Worm (Caenorhabditis elegans): ENCODE data around the gene nonu-1.

DNA sequence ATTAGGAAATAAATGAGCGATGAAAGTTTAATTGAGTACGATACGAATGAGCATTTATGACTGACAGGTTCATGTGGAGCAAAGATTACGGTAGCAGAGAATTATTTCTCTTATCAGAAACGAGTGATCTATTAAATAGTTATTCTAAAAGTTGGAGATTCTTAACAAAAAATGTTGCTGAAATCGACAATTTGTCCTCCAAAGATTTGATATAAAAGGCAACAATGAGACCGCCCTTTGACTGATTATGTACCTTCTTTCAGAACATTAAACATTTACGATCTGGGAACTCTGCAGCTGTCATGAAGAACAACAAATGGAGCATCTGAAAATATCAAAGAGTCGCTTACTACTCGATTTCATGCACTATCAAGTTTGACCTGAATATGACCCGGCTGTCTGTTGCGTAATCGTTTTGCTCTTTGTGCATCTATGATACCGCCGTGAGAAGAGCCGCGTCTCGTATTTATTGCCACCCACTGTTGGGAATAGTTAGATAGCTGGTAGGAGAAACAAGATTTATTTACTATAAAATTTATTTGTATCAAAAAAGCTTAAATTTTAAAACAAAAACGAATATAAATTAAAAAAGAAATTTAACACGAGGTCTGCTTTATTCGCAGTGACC, 40.1 kb downstream of the nonu-1 start, which contains the start of gene pal-1:
- no peak for TF ChIP-seq lin-35 (GFP tag; optimal IDR thresholded peaks at IDR 0.05)
- TF ChIP-seq T07F8.4 (tag; optimal IDR thresholded peaks at IDR 0.05), result no peak
- no peak for TF ChIP-seq F57C9.4 (tag; optimal IDR thresholded peaks at IDR 0.05)
- no peak for TF ChIP-seq bed-1 (GFP tag; IDR thresholded peaks at IDR 0.05)
- no peak for TF ChIP-seq athp-1 (tag; optimal IDR thresholded peaks at IDR 0.05)
- TF ChIP-seq ztf-28 (GFP tag; IDR thresholded peaks at IDR 0.05), result no peak
- TF ChIP-seq unc-62 (GFP tag; optimal IDR thresholded peaks at IDR 0.05), result no peak
- TF ChIP-seq F49E8.2 (tag; optimal IDR thresholded peaks at IDR 0.05; ENCODE audit: insufficient read depth), result no peak
- no peak for TF ChIP-seq tlf-1 (GFP tag; optimal IDR thresholded peaks at IDR 0.05)
- no peak for TF ChIP-seq efl-1 (GFP tag; optimal IDR thresholded peaks at IDR 0.05)
- TF ChIP-seq Y95B8A.8 (GFP tag; IDR thresholded peaks at IDR 0.05), result no peak
- TF ChIP-seq sea-2 (GFP tag; IDR thresholded peaks at IDR 0.05), result no peak
